Worm (Caenorhabditis elegans): ENCODE data around the gene nspb-1.

- no peak for TF ChIP-seq him-1 (tag; optimal IDR thresholded peaks at IDR 0.05)
- TF ChIP-seq W03F9.2 (tag; optimal IDR thresholded peaks at IDR 0.05) = no peak
- TF ChIP-seq dao-5 (tag; optimal IDR thresholded peaks at IDR 0.05) = no peak
Observed at ce11 chrIV:6639880-6640279, 49.0 kb upstream of the nspb-1 start, which contains the start of gene C01B10.6.

Measured in whole organism, L4/young adult.